Fruit fly (Drosophila melanogaster) whole organism, larva: ENCODE data around the gene pdgy.

Experiments
- noc ChIP-seq: fragments of 200-800 bp; sonication (Bioruptor generic); optimal IDR thresholded peaks from 3 replicates; lab custom pipeline; 2019; ENCODE audit warnings: missing biosample characterization, mild to moderate bottlenecking, missing genetic modification characterization, moderate library complexity

The pdgy gene

dm6 chrX:14923277-14924019 lies 29.9 kb downstream of the pdgy start, which contains the start of gene CG9503:
Gene CG9503 (minus strand): TSS chrX:14923493.
- no peak for TF ChIP-seq noc (tag; lab: Kevin White, UChicago)

dm6 chrX:14922396-14923276 lies 30.7 kb downstream of the pdgy start:
- TF ChIP-seq noc (tag; lab: Kevin White, UChicago), result no peak

- TF ChIP-seq noc (tag; lab: Kevin White, UChicago), result no peak
Observed at dm6 chrX:14918750-14919247, 34.5 kb downstream of the pdgy start, which contains the start of gene Eo. Gene Eo (minus strand): TSS chrX:14918800.

dm6 chrX:14913706-14914303 lies 39.5 kb downstream of the pdgy start, which contains the start of gene CG12398:
Gene CG12398 (minus strand): TSS chrX:14913812.
- no peak for TF ChIP-seq noc (tag; lab: Kevin White, UChicago)

dm6 chrX:14910464-14911349 lies 42.6 kb downstream of the pdgy start, which contains the start of gene CG14406:
Gene CG14406 (minus strand): TSS chrX:14910845.
- no peak for TF ChIP-seq noc (tag; lab: Kevin White, UChicago)

dm6 chrX:14909658-14910378 lies 43.5 kb downstream of the pdgy start, which contains the start of gene fiz:
Gene fiz (minus strand): TSS chrX:14909708.
- TF ChIP-seq noc (tag; lab: Kevin White, UChicago), result no peak

- no peak for TF ChIP-seq noc (tag; lab: Kevin White, UChicago)
Observed at dm6 chrX:14909051-14909450, 44.3 kb downstream of the pdgy start.

- TF ChIP-seq noc (tag; lab: Kevin White, UChicago), result peak; percentile 33
Observed at dm6 chrX:14905499-14906044, 47.8 kb downstream of the pdgy start, which contains the start of gene CG9512. Gene CG9512 (minus strand): TSS chrX:14905549.

dm6 chrX:14897592-14897991 lies 55.7 kb downstream of the pdgy start:
- TF ChIP-seq noc (tag; lab: Kevin White, UChicago), result no peak

dm6 chrX:14896791-14897190 lies 56.5 kb downstream of the pdgy start, which contains the start of gene CG9514:
Gene CG9514 (minus strand): TSS chrX:14896891.
- TF ChIP-seq noc (tag; lab: Kevin White, UChicago), result no peak

- no peak for TF ChIP-seq noc (tag; lab: Kevin White, UChicago)
Observed at dm6 chrX:14896310-14896709, 57.0 kb downstream of the pdgy start.

- TF ChIP-seq noc (tag; lab: Kevin White, UChicago), result no peak
Observed at dm6 chrX:14893872-14894271, 59.5 kb downstream of the pdgy start.

- no peak for TF ChIP-seq noc (tag; lab: Kevin White, UChicago)
Observed at dm6 chrX:14892303-14892702, 61.0 kb downstream of the pdgy start.
